In the genomic region with DNA sequence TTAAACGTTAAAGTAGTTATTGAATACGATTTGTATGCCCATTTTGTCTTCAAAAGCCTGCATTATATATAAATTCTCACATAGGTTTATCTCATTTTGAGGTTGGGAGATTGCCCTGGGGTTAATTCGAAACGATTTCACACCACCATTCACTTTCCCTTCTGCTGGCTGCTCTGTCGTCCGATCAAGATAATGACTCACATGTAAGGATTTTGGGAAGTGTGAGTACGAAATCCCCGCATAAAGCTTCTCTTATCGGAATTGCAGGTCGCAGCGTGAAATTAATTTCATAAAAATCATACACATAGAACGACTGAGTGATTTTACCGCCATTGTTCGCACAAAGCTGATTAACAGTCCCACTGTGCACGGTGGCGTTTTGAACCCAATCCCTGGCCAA, we compare ENCODE assay signal across 2 fruit fly cellular contexts.
A peak's percentile ranks its signal among the peaks of the same experiment; 100 is the strongest.
TF ChIP-seq lines count a peak whose summit lies in the region.

No protein-coding gene starts in this region.

TF ChIP-seq in whole organism, prepupa, 60 proteins besides CTCF, POLR2A, EP300 and RAD21:
- TF ChIP-seq Eip93F (GFP tag; optimal IDR thresholded peaks at IDR 0.05; lab: Kevin White, UChicago): no peak
- TF ChIP-seq CG6808 (GFP tag; optimal IDR thresholded peaks at IDR 0.05; lab: Kevin White, UChicago): no peak
- TF ChIP-seq svp (GFP tag; lab: Kevin White, UChicago): peak; percentile 98
- no peak for TF ChIP-seq CG10631 (GFP tag; optimal IDR thresholded peaks at IDR 0.05; lab: Kevin White, UChicago)

TF ChIP-seq in whole organism, wandering third instar larva, 38 proteins besides CTCF, POLR2A, EP300 and RAD21:
- TF ChIP-seq Rel (GFP tag; optimal IDR thresholded peaks at IDR 0.05; lab: Kevin White, UChicago) (no peak), Rel (tag; optimal IDR thresholded peaks at IDR 0.05; lab: Kevin White, UChicago) (peak; percentile 84), Hr83 (GFP tag; optimal IDR thresholded peaks at IDR 0.05; lab: Kevin White, UChicago; ENCODE audit: poor library complexity, severe bottlenecking) (no peak), Hnf4 (GFP tag; optimal IDR thresholded peaks at IDR 0.05; lab: Kevin White, UChicago) (no peak), Mio (GFP tag; optimal IDR thresholded peaks at IDR 0.05; lab: Kevin White, UChicago) (no peak), ey (GFP tag; optimal IDR thresholded peaks at IDR 0.05; lab: Kevin White, UChicago) (no peak), Dif (GFP tag; optimal IDR thresholded peaks at IDR 0.05; lab: Kevin White, UChicago; ENCODE audit: partially characterized antibody) (no peak), tai (GFP tag; optimal IDR thresholded peaks at IDR 0.05; lab: Kevin White, UChicago) (no peak), h (GFP tag; optimal IDR thresholded peaks at IDR 0.05; lab: Kevin White, UChicago) (no peak)
